Worm (Caenorhabditis elegans): ENCODE measurements around the gene pigq-1.

The pigq-1 gene

DNA sequence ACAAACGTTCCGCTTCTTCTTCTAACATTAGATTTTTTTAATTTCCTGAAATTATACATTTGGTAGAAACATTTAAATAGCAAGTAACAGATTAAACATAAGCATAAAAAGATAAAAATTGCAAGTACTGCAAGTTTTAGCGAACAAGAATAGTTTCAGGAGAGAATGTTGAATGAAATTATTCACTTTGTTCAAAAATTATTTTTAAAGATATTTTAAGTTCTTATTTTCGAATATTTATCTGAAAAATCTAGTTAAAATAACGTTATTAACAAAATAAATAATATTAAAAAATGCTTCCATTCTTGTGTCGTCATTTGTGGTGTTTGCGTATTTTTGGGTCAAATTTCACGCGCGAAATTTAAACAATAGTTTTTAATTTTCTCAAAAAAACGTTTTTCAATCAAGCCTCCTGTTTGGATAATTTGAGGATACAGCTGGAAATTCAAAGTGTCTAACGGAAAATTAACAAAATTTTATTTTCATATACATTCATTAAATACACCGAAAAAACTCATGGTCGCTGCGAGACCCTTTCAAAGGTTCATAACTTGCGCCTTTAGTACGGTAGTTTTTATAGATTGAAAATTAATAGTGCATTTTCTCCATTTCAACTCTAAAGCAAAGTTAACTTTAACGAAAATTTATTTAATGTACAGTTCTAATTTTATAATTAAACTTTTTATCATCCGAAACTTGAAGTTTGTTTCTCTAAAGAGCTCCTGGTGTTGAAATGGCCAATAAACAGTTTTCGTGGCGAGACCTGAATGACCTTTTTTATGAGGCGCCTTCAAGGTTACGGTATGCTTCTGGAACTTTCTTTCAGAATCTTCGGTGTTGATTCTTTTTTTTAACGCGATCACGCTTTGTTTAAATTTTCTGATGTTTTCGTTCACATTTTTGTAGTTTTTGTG lies 4.5 kb downstream of the pigq-1 start, which contains the start of gene skih-2:
Gene skih-2 (minus strand): TSS at position 51 of the 914 bp plus-strand sequence.
- no peak for TF ChIP-seq zip-2 (tag; optimal IDR thresholded peaks at IDR 0.05)
- TF ChIP-seq lin-38 (GFP tag; IDR thresholded peaks at IDR 0.05): peak; percentile 40
- TF ChIP-seq hif-1 (tag; optimal IDR thresholded peaks at IDR 0.05): no peak
- TF ChIP-seq ctbp-1 (GFP tag; IDR thresholded peaks at IDR 0.05): no peak
- TF ChIP-seq duxl-1 (tag; optimal IDR thresholded peaks at IDR 0.05; ENCODE audit: poor library complexity): no peak
- TF ChIP-seq dmd-6 (GFP tag; IDR thresholded peaks at IDR 0.05): no peak
- no peak for TF ChIP-seq ceh-44 (GFP tag; IDR thresholded peaks at IDR 0.05)
- TF ChIP-seq vab-7 (GFP tag; IDR thresholded peaks at IDR 0.05): no peak
- no peak for TF ChIP-seq lin-1 (GFP tag; IDR thresholded peaks at IDR 0.05)
- no peak for TF ChIP-seq unc-62 (GFP tag; optimal IDR thresholded peaks at IDR 0.05 in 1 of 2)
- no peak for TF ChIP-seq unc-62 (tag; optimal IDR thresholded peaks at IDR 0.05)
- no peak for TF ChIP-seq zag-1 (tag; optimal IDR thresholded peaks at IDR 0.05)
- TF ChIP-seq nhr-6 (tag; optimal IDR thresholded peaks at IDR 0.05): peak; percentile 15
- TF ChIP-seq F37D6.2 (tag; optimal IDR thresholded peaks at IDR 0.05): no peak
- no peak for TF ChIP-seq pqm-1 (tag; optimal IDR thresholded peaks at IDR 0.05)
- TF ChIP-seq dve-1 (tag; optimal IDR thresholded peaks at IDR 0.05; ENCODE audit: insufficient read depth): no peak
- TF ChIP-seq ceh-62 (tag; optimal IDR thresholded peaks at IDR 0.05): no peak
- no peak for TF ChIP-seq spr-1 (tag; optimal IDR thresholded peaks at IDR 0.05)
- no peak for TF ChIP-seq ceh-28 (tag; optimal IDR thresholded peaks at IDR 0.05)
- no peak for TF ChIP-seq daf-8 (GFP tag; IDR thresholded peaks at IDR 0.05)
- TF ChIP-seq madf-5 (GFP tag; IDR thresholded peaks at IDR 0.05): no peak
- no peak for TF ChIP-seq ZK337.2 (GFP tag; IDR thresholded peaks at IDR 0.05)
- no peak for TF ChIP-seq nhr-11 (tag; optimal IDR thresholded peaks at IDR 0.05)
- no peak for TF ChIP-seq zfp-2 (tag; optimal IDR thresholded peaks at IDR 0.05)
- TF ChIP-seq lin-13 (GFP tag; optimal IDR thresholded peaks at IDR 0.05): no peak
- no peak for TF ChIP-seq tag-97 (GFP tag; IDR thresholded peaks at IDR 0.05)
- TF ChIP-seq gei-8 (GFP tag; optimal IDR thresholded peaks at IDR 0.05): no peak
- no peak for TF ChIP-seq lim-7 (GFP tag; IDR thresholded peaks at IDR 0.05)
- TF ChIP-seq nhr-10 (tag; optimal IDR thresholded peaks at IDR 0.05): no peak
- TF ChIP-seq nhr-28 (tag; optimal IDR thresholded peaks at IDR 0.05): no peak
- TF ChIP-seq T20F7.1 (GFP tag; optimal IDR thresholded peaks at IDR 0.05): peak; percentile 40
- TF ChIP-seq unc-39 (tag; optimal IDR thresholded peaks at IDR 0.05): no peak
- TF ChIP-seq lsy-2 (tag; optimal IDR thresholded peaks at IDR 0.05): peak in 1 of 2 experiments; percentile 78
- no peak for TF ChIP-seq egl-43 (GFP tag; IDR thresholded peaks at IDR 0.05)
- TF ChIP-seq daf-19 (GFP tag; conservative IDR thresholded peaks at IDR 0.05): no peak
- TF ChIP-seq nhr-42 (GFP tag; IDR thresholded peaks at IDR 0.05): no peak
- no peak for TF ChIP-seq D1046.2 (GFP tag; IDR thresholded peaks at IDR 0.05)
- TF ChIP-seq lir-3 (tag; optimal IDR thresholded peaks at IDR 0.05): no peak
- TF ChIP-seq mdl-1 (tag; optimal IDR thresholded peaks at IDR 0.05): no peak
- TF ChIP-seq ces-1 (GFP tag; optimal IDR thresholded peaks at IDR 0.05): no peak
- TF ChIP-seq nhr-111 (GFP tag; optimal IDR thresholded peaks at IDR 0.05): no peak
- TF ChIP-seq F26F4.8 (GFP tag; conservative IDR thresholded peaks at IDR 0.05): no peak
- no peak for TF ChIP-seq Y105C5A.15 (GFP tag; IDR thresholded peaks at IDR 0.05)
- TF ChIP-seq skn-1 (tag; optimal IDR thresholded peaks at IDR 0.05): no peak
- no peak for TF ChIP-seq saeg-2 (GFP tag; IDR thresholded peaks at IDR 0.05)
- TF ChIP-seq unc-130 (GFP tag; optimal IDR thresholded peaks at IDR 0.05): peak; percentile 32
- TF ChIP-seq aly-2 (tag; optimal IDR thresholded peaks at IDR 0.05): no peak
- TF ChIP-seq hlh-11 (tag; optimal IDR thresholded peaks at IDR 0.05): no peak
- TF ChIP-seq mdt-29 (GFP tag; IDR thresholded peaks at IDR 0.05): no peak
- TF ChIP-seq ztf-11 (tag; optimal IDR thresholded peaks at IDR 0.05): no peak
